Worm (Caenorhabditis elegans) whole organism, late embryonic: ENCODE results near the gene srw-84.

Source experiments
- C08G9.2 ChIP-seq: sonication (generic microtip); optimal IDR thresholded peaks from 2 replicates; lab custom pipeline; 2016; ENCODE audit warnings: mild to moderate bottlenecking, missing genetic modification characterization, moderate library complexity, missing compliant biosample characterization
- C38D4.7 ChIP-seq: fragments of 200-800 bp; sonication (Bioruptor generic); optimal IDR thresholded peaks from 2 replicates; lab custom pipeline; 2018; ENCODE audit warnings: mild to moderate bottlenecking, missing genetic modification characterization, moderate library complexity, missing compliant biosample characterization
- F13H6.1 ChIP-seq: sonication (generic microtip); optimal IDR thresholded peaks from 2 replicates; lab custom pipeline; 2016; ENCODE audit warnings: missing genetic modification characterization, missing compliant biosample characterization
- K09A11.1 ChIP-seq: sonication (generic microtip); optimal IDR thresholded peaks from 2 replicates; lab custom pipeline; 2017; ENCODE audit warnings: antibody characterized with exemption, mild to moderate bottlenecking, missing genetic modification characterization, missing compliant biosample characterization; ENCODE audit not compliant: insufficient read depth
- ama-1 ChIP-seq: fragments of 150-350 bp; optimal IDR thresholded peaks from 2 replicates; lab custom pipeline; 2014
- ceh-14 ChIP-seq: sonication (generic microtip); optimal IDR thresholded peaks from 2 replicates; lab custom pipeline; 2016; ENCODE audit warnings: missing genotype, missing genetic modification characterization, missing compliant biosample characterization
- ceh-19 ChIP-seq: fragments of 200-800 bp; sonication (Bioruptor generic); optimal IDR thresholded peaks from 2 replicates; lab custom pipeline; 2018; ENCODE audit warnings: mild to moderate bottlenecking, missing genetic modification characterization, missing compliant biosample characterization
- ceh-2 ChIP-seq: sonication (generic microtip); optimal IDR thresholded peaks from 2 replicates; lab custom pipeline; 2016; ENCODE audit warnings: missing genotype, missing genetic modification characterization, missing compliant biosample characterization
- ceh-22 ChIP-seq: sonication (generic microtip); optimal IDR thresholded peaks from 2 replicates; lab custom pipeline; 2017; ENCODE audit warnings: missing biosample characterization, missing genetic modification characterization
- ceh-30 ChIP-seq: fragments of 150-350 bp; optimal IDR thresholded peaks from 2 replicates; lab custom pipeline; 2014; ENCODE audit warnings: missing biosample characterization, missing genetic modification characterization
- ceh-34 ChIP-seq: sonication (generic microtip); optimal IDR thresholded peaks from 2 replicates; lab custom pipeline; 2016; ENCODE audit warnings: mild to moderate bottlenecking, missing genetic modification characterization, missing compliant biosample characterization
- ceh-9 ChIP-seq: sonication (generic microtip); optimal IDR thresholded peaks from 2 replicates; lab custom pipeline; 2016; ENCODE audit warnings: mild to moderate bottlenecking, missing genetic modification characterization, inconsistent platforms, missing compliant biosample characterization
- che-1 ChIP-seq: sonication (generic microtip); optimal IDR thresholded peaks from 2 replicates; lab custom pipeline; 2016; ENCODE audit warnings: mild to moderate bottlenecking, missing genetic modification characterization, missing compliant biosample characterization
- dmd-4 ChIP-seq: sonication (generic microtip); optimal IDR thresholded peaks from 2 replicates; lab custom pipeline; 2016; ENCODE audit warnings: borderline replicate concordance, missing genetic modification characterization, missing compliant biosample characterization
- dve-1 ChIP-seq: sonication (generic microtip); optimal IDR thresholded peaks from 2 replicates; lab custom pipeline; 2017; ENCODE audit warnings: antibody characterized with exemption, mild to moderate bottlenecking, missing genetic modification characterization, missing compliant biosample characterization
- elt-4 ChIP-seq: sonication (generic microtip); optimal IDR thresholded peaks from 2 replicates; lab custom pipeline; 2016; ENCODE audit warnings: missing genetic modification characterization, missing compliant biosample characterization
- ets-4 ChIP-seq: sonication (generic microtip); optimal IDR thresholded peaks from 2 replicates; lab custom pipeline; 2016; ENCODE audit warnings: missing genetic modification characterization, missing compliant biosample characterization
- eyg-1 ChIP-seq: sonication (generic microtip); optimal IDR thresholded peaks from 2 replicates; lab custom pipeline; 2016; ENCODE audit warnings: missing genotype, missing genetic modification characterization, missing compliant biosample characterization
- fkh-10 ChIP-seq: fragments of 150-350 bp; optimal IDR thresholded peaks from 2 replicates; lab custom pipeline; 2014; ENCODE audit warnings: missing biosample characterization, missing genetic modification reagents, missing genetic modification characterization
- hlh-8 ChIP-seq: sonication (generic microtip); optimal IDR thresholded peaks from 2 replicates; lab custom pipeline; 2016; ENCODE audit warnings: missing genotype, missing genetic modification characterization, missing compliant biosample characterization
- lin-11 ChIP-seq: fragments of 200-800 bp; sonication (Bioruptor generic); optimal IDR thresholded peaks from 2 replicates; lab custom pipeline; 2018; ENCODE audit warnings: mild to moderate bottlenecking, missing genetic modification characterization, missing compliant biosample characterization
- mec-3 ChIP-seq: sonication (generic microtip); optimal IDR thresholded peaks from 2 replicates; lab custom pipeline; 2016; ENCODE audit warnings: borderline replicate concordance, missing genetic modification characterization, missing compliant biosample characterization
- nfya-1 ChIP-seq: sonication (generic microtip); optimal IDR thresholded peaks from 2 replicates; lab custom pipeline; 2017; ENCODE audit warnings: missing genetic modification characterization, mild to moderate bottlenecking, missing compliant biosample characterization, antibody characterized with exemption, moderate library complexity
- odd-2 ChIP-seq: sonication (generic microtip); optimal IDR thresholded peaks from 2 replicates; lab custom pipeline; 2017; ENCODE audit warnings: antibody characterized with exemption, mild to moderate bottlenecking, missing genetic modification characterization, missing compliant biosample characterization
- pag-3 ChIP-seq: sonication (generic microtip); optimal IDR thresholded peaks from 2 replicates; lab custom pipeline; 2016; ENCODE audit warnings: missing compliant biosample characterization, missing genetic modification characterization, borderline replicate concordance
- pat-9 ChIP-seq: fragments of 200-800 bp; sonication (Bioruptor generic); optimal IDR thresholded peaks from 2 replicates; lab custom pipeline; 2018; ENCODE audit warnings: mild to moderate bottlenecking, missing genetic modification characterization, moderate library complexity, missing compliant biosample characterization
- pax-1 ChIP-seq: fragments of 150-350 bp; optimal IDR thresholded peaks from 2 replicates; lab custom pipeline; 2014; ENCODE audit warnings: missing biosample characterization, missing genetic modification characterization
- pha-2 ChIP-seq: sonication (generic microtip); optimal IDR thresholded peaks from 2 replicates; lab custom pipeline; 2017; ENCODE audit warnings: mild to moderate bottlenecking, missing genetic modification characterization, missing compliant biosample characterization
- pha-4 ChIP-seq: fragments of 150-350 bp; optimal IDR thresholded peaks from 2 replicates; lab custom pipeline; 2018; ENCODE audit warnings: missing biosample characterization, missing genetic modification reagents, missing genetic modification characterization
- pros-1 ChIP-seq: fragments of 150-350 bp; optimal IDR thresholded peaks from 2 replicates; lab custom pipeline; 2014; ENCODE audit warnings: missing biosample characterization, missing genetic modification reagents, missing genetic modification characterization
- rnt-1 ChIP-seq: sonication (generic microtip); optimal IDR thresholded peaks from 2 replicates; lab custom pipeline; 2016; ENCODE audit warnings: missing genetic modification characterization, missing compliant biosample characterization
- sdc-2 ChIP-seq: sonication (generic microtip); optimal IDR thresholded peaks from 2 replicates; lab custom pipeline; 2016; ENCODE audit warnings: missing genotype, missing genetic modification characterization, missing compliant biosample characterization
- sox-4 ChIP-seq: sonication (generic microtip); optimal IDR thresholded peaks from 2 replicates; lab custom pipeline; 2017; ENCODE audit warnings: mild to moderate bottlenecking, missing genetic modification characterization, inconsistent platforms, missing compliant biosample characterization
- tbx-7 ChIP-seq: sonication (generic microtip); optimal IDR thresholded peaks from 2 replicates; lab custom pipeline; 2016; ENCODE audit warnings: missing genotype, missing genetic modification characterization, missing compliant biosample characterization
- ttx-3 ChIP-seq: sonication (generic microtip); optimal IDR thresholded peaks from 2 replicates; lab custom pipeline; 2016; ENCODE audit warnings: missing genetic modification reagents, missing genetic modification characterization, missing compliant biosample characterization
- unc-55 ChIP-seq: sonication (generic microtip); optimal IDR thresholded peaks from 2 replicates; lab custom pipeline; 2017; ENCODE audit warnings: missing biosample characterization, missing genetic modification reagents, missing genetic modification characterization
- unc-86 ChIP-seq: sonication (generic microtip); optimal IDR thresholded peaks from 2 replicates; lab custom pipeline; 2016; ENCODE audit warnings: missing genetic modification characterization, missing compliant biosample characterization
- zip-5 ChIP-seq: sonication (generic microtip); optimal IDR thresholded peaks from 2 replicates; lab custom pipeline; 2016; ENCODE audit warnings: missing genetic modification characterization, missing compliant biosample characterization
- ztf-16 ChIP-seq: sonication (generic microtip); optimal IDR thresholded peaks from 2 replicates; lab custom pipeline; 2017; ENCODE audit warnings: missing genetic modification characterization, missing compliant biosample characterization

Gene srw-84

ce11 chrV:19405276-19405815 lies 24.3 kb downstream of the srw-84 start, which contains the start of the genes C25F9.6 and C25F9.10:
Gene C25F9.6 (minus strand): TSS chrV:19405326.
Gene C25F9.10 (plus strand): TSS chrV:19405729.
- TF ChIP-seq C08G9.2 (tag; lab: Kevin White, UChicago) (no peak), pag-3 (no peak), dve-1 (tag; lab: Kevin White, UChicago) (no peak), ama-1 (no peak), pat-9 (no peak), eyg-1 (no peak), ceh-22 (tag; lab: Kevin White, UChicago) (no peak), pha-4 (tag; lab: Kevin White, UChicago) (no peak), ceh-2 (tag; lab: Kevin White, UChicago) (no peak), tbx-7 (tag; lab: Kevin White, UChicago) (no peak), lin-11 (no peak), hlh-8 (tag; lab: Kevin White, UChicago) (no peak), sdc-2 (no peak), unc-55 (GFP tag; lab: Kevin White, UChicago) (no peak), F13H6.1 (tag; lab: Kevin White, UChicago) (no peak), mec-3 (tag; lab: Kevin White, UChicago) (no peak), elt-4 (tag; lab: Kevin White, UChicago) (no peak), ets-4 (no peak)

ce11 chrV:19410663-19411062 lies 29.6 kb downstream of the srw-84 start, which contains the start of gene C25F9.5:
Gene C25F9.5 (minus strand): TSS chrV:19410857.
- TF ChIP-seq sox-4 (no peak), unc-55 (GFP tag; lab: Kevin White, UChicago) (no peak), hlh-8 (tag; lab: Kevin White, UChicago) (no peak), K09A11.1 (tag; lab: Kevin White, UChicago) (no peak), rnt-1 (tag; lab: Kevin White, UChicago) (no peak), zip-5 (tag; lab: Kevin White, UChicago) (no peak), unc-86 (tag; lab: Kevin White, UChicago) (no peak), ttx-3 (tag; lab: Kevin White, UChicago) (no peak), tbx-7 (tag; lab: Kevin White, UChicago) (no peak), pros-1 (tag; lab: Kevin White, UChicago) (no peak), ceh-2 (tag; lab: Kevin White, UChicago) (no peak), fkh-10 (GFP tag; lab: Kevin White, UChicago) (no peak)

- no peak for TF ChIP-seq sox-4
- no peak for TF ChIP-seq F13H6.1 (tag; lab: Kevin White, UChicago)
- no peak for TF ChIP-seq pax-1 (tag; lab: Kevin White, UChicago)
- TF ChIP-seq ceh-22 (tag; lab: Kevin White, UChicago) = no peak
- TF ChIP-seq ceh-14 (tag; lab: Kevin White, UChicago) = no peak
- TF ChIP-seq sdc-2 = no peak
- TF ChIP-seq mec-3 (tag; lab: Kevin White, UChicago) = no peak
- TF ChIP-seq ceh-34 (tag; lab: Kevin White, UChicago) = no peak
- no peak for TF ChIP-seq pha-4 (tag; lab: Kevin White, UChicago)
- no peak for TF ChIP-seq K09A11.1 (tag; lab: Kevin White, UChicago)
- TF ChIP-seq ztf-16 (tag; lab: Kevin White, UChicago) = no peak
- no peak for TF ChIP-seq ceh-19 (GFP tag; lab: Kevin White, UChicago)
- no peak for TF ChIP-seq unc-86 (tag; lab: Kevin White, UChicago)
- no peak for TF ChIP-seq ceh-30 (tag; lab: Kevin White, UChicago)
- no peak for TF ChIP-seq lin-11
- no peak for TF ChIP-seq unc-55 (GFP tag; lab: Kevin White, UChicago)
- no peak for TF ChIP-seq ceh-9 (tag; lab: Kevin White, UChicago)
- TF ChIP-seq odd-2 = no peak
Observed at ce11 chrV:19416475-19416874, 35.4 kb downstream of the srw-84 start, which contains the start of the genes C25F9.4 and C25F9.9. Gene C25F9.4 (minus strand): TSS chrV:19416575. Gene C25F9.9 (plus strand): TSS chrV:19416611.

- TF ChIP-seq tbx-7 (tag; lab: Kevin White, UChicago) (no peak), nfya-1 (tag; lab: Kevin White, UChicago) (no peak), C38D4.7 (GFP tag; lab: Kevin White, UChicago) (no peak), che-1 (tag; lab: Kevin White, UChicago) (no peak), dmd-4 (tag; lab: Kevin White, UChicago) (no peak), pha-2 (tag; lab: Kevin White, UChicago) (no peak)
Observed at ce11 chrV:19417836-19418235, 36.8 kb downstream of the srw-84 start, which contains the start of gene C25F9.15. Gene C25F9.15 (plus strand): TSS chrV:19418136.
